Worm (Caenorhabditis elegans) whole organism, L2 larva: Measurements from ENCODE around the gene srw-141.

ENCODE experiments used
- C34F6.9 ChIP-seq: fragments of 150-350 bp; optimal IDR thresholded peaks from 2 replicates; lab custom pipeline; 2014; ENCODE audit warnings: missing biosample characterization, missing genetic modification characterization
- R02D3.7 ChIP-seq: fragments of 150-350 bp; optimal IDR thresholded peaks from 2 replicates; lab custom pipeline; 2014; ENCODE audit warnings: missing biosample characterization, missing genetic modification characterization
- ama-1 ChIP-seq: fragments of 150-350 bp; optimal IDR thresholded peaks from 2 replicates; lab custom pipeline; 2018; ENCODE audit warnings: inconsistent platforms
- lin-13 ChIP-seq: fragments of 150-350 bp; optimal IDR thresholded peaks from 2 replicates; lab custom pipeline; 2014; ENCODE audit warnings: missing biosample characterization, missing genetic modification reagents, missing genetic modification characterization
- unc-62 ChIP-seq: fragments of 150-350 bp; optimal IDR thresholded peaks from 2 replicates; lab custom pipeline; 2014; ENCODE audit warnings: missing biosample characterization, missing genetic modification reagents, missing genetic modification characterization

ce11 chrV:2958202-2958601 is 19.8 kb upstream of the srw-141 start, which contains the start of gene srw-142:
- TF ChIP-seq C34F6.9 (tag; lab: Kevin White, UChicago) (no peak), R02D3.7 (no peak), lin-13 (GFP tag; lab: Kevin White, UChicago) (no peak), unc-62 (GFP tag; lab: Kevin White, UChicago) (no peak), ama-1 (lab: Kevin White, UChicago) (no peak)
